Worm (Caenorhabditis elegans): ENCODE results near the gene K04C1.2.

- TF ChIP-seq blmp-1 (tag; optimal IDR thresholded peaks at IDR 0.05) (no peak), mls-2 (tag; optimal IDR thresholded peaks at IDR 0.05) (no peak), nhr-12 (tag; optimal IDR thresholded peaks at IDR 0.05) (no peak), ces-1 (GFP tag; optimal IDR thresholded peaks at IDR 0.05) (no peak), unc-39 (tag; optimal IDR thresholded peaks at IDR 0.05) (no peak), snpc-4 (tag; optimal IDR thresholded peaks at IDR 0.05) (no peak), ceh-43 (GFP tag; optimal IDR thresholded peaks at IDR 0.05) (no peak), cnd-1 (tag; optimal IDR thresholded peaks at IDR 0.05) (no peak), ceh-83 (GFP tag; optimal IDR thresholded peaks at IDR 0.05) (no peak)
These were observed 3.0 kb downstream of the K04C1.2 start for ce11 chrX:14241531-14241930.
